Fruit fly (Drosophila melanogaster): ENCODE results near the gene Gtpx.

The Gtpx gene

dm6 chr3L:3346294-3346693 is 20.2 kb downstream of the Gtpx start (continued):
- TF ChIP-seq CG6683 (GFP tag; optimal IDR thresholded peaks at IDR 0.05) = no peak
- TF ChIP-seq dimm (GFP tag; IDR thresholded peaks at IDR 0.05) = no peak
- no peak for TF ChIP-seq CG12942 (GFP tag; optimal IDR thresholded peaks at IDR 0.05)
- TF ChIP-seq so (GFP tag; IDR thresholded peaks at IDR 0.05) = no peak
- TF ChIP-seq zfh1 (GFP tag; IDR thresholded peaks at IDR 0.05) = no peak
- no peak for TF ChIP-seq caup (GFP tag; optimal IDR thresholded peaks at IDR 0.05; ENCODE audit: severe bottlenecking)
- TF ChIP-seq CG7786 (GFP tag; optimal IDR thresholded peaks at IDR 0.05) = no peak
- TF ChIP-seq abd-A (tag; optimal IDR thresholded peaks at IDR 0.05) = no peak
- no peak for TF ChIP-seq zen (tag; optimal IDR thresholded peaks at IDR 0.05)
- no peak for TF ChIP-seq lbe (GFP tag; optimal IDR thresholded peaks at IDR 0.05)
- TF ChIP-seq row (GFP tag; IDR thresholded peaks at IDR 0.05) = no peak
- TF ChIP-seq NC2α (GFP tag; optimal IDR thresholded peaks at IDR 0.05) = no peak
- no peak for TF ChIP-seq gfzf (GFP tag; optimal IDR thresholded peaks at IDR 0.05)
- TF ChIP-seq sisA (GFP tag; IDR thresholded peaks at IDR 0.05) = no peak
- no peak for TF ChIP-seq cas (GFP tag; IDR thresholded peaks at IDR 0.05)
- no peak for TF ChIP-seq CG10565 (GFP tag; optimal IDR thresholded peaks at IDR 0.05)
- TF ChIP-seq Atf6 (GFP tag; IDR thresholded peaks at IDR 0.05) = 0 out of 2 replicates have a peak, but pooled peaks have one; percentile 12
- TF ChIP-seq Ravus (GFP tag; IDR thresholded peaks at IDR 0.05) = no peak
- TF ChIP-seq lola (GFP tag; optimal IDR thresholded peaks at IDR 0.05) = no peak
- no peak for TF ChIP-seq sim (GFP tag; IDR thresholded peaks at IDR 0.05)
- TF ChIP-seq ftz-f1 (GFP tag; optimal IDR thresholded peaks at IDR 0.05) = no peak
- TF ChIP-seq NK7.1 (GFP tag; optimal IDR thresholded peaks at IDR 0.05) = no peak
- peak; percentile 13 for TF ChIP-seq CG3281 (GFP tag; optimal IDR thresholded peaks at IDR 0.05)
- no peak for TF ChIP-seq NFAT (GFP tag; IDR thresholded peaks at IDR 0.05)
- TF ChIP-seq Mad (GFP tag; optimal IDR thresholded peaks at IDR 0.05) = no peak
- no peak for TF ChIP-seq Rx (GFP tag; IDR thresholded peaks at IDR 0.05)
- no peak for TF ChIP-seq CG14014 (GFP tag; IDR thresholded peaks at IDR 0.05)
- peak; percentile 17 for TF ChIP-seq CG13894 (tag; optimal IDR thresholded peaks at IDR 0.05)
- TF ChIP-seq CG34376 (GFP tag; optimal IDR thresholded peaks at IDR 0.05) = peak; percentile 21
- TF ChIP-seq prd (optimal IDR thresholded peaks at IDR 0.05) = no peak
- TF ChIP-seq prd (GFP tag; IDR thresholded peaks at IDR 0.05) = no peak
- no peak for TF ChIP-seq Ets97D (GFP tag; optimal IDR thresholded peaks at IDR 0.05)
- no peak for TF ChIP-seq CG12071 (GFP tag; optimal IDR thresholded peaks at IDR 0.05)
- TF ChIP-seq Dll (GFP tag; IDR thresholded peaks at IDR 0.05; ENCODE audit: partially characterized antibody) = no peak
- TF ChIP-seq esg (GFP tag; conservative IDR thresholded peaks at IDR 0.05) = no peak
- TF ChIP-seq Med (GFP tag) = peak; percentile 50
- TF ChIP-seq unc-4 (GFP tag; IDR thresholded peaks at IDR 0.05; ENCODE audit: partially characterized antibody) = no peak
- TF ChIP-seq cwo (GFP tag; optimal IDR thresholded peaks at IDR 0.05) = peak; percentile 59
- TF ChIP-seq h (optimal IDR thresholded peaks at IDR 0.05) = no peak
- TF ChIP-seq fd96Cb (tag; optimal IDR thresholded peaks at IDR 0.05) = no peak
- no peak for TF ChIP-seq HLH4C (GFP tag; IDR thresholded peaks at IDR 0.05; ENCODE audit: partially characterized antibody)
- TF ChIP-seq kay (GFP tag; optimal IDR thresholded peaks at IDR 0.05) = no peak
- no peak for TF ChIP-seq exex (tag; optimal IDR thresholded peaks at IDR 0.05)
- TF ChIP-seq bowl (GFP tag; IDR thresholded peaks at IDR 0.05) = no peak
- peak; percentile 43 for TF ChIP-seq CG12769 (tag; optimal IDR thresholded peaks at IDR 0.05)
- TF ChIP-seq CG10654 (GFP tag; optimal IDR thresholded peaks at IDR 0.05) = no peak
- no peak for TF ChIP-seq bbx (GFP tag; IDR thresholded peaks at IDR 0.05; ENCODE audit: partially characterized antibody)
- no peak for TF ChIP-seq CG8290 (GFP tag; optimal IDR thresholded peaks at IDR 0.05)
- TF ChIP-seq CG8290 (tag; optimal IDR thresholded peaks at IDR 0.05) = no peak
- no peak for TF ChIP-seq pzg (GFP tag; optimal IDR thresholded peaks at IDR 0.05)
- no peak for TF ChIP-seq dati (GFP tag; IDR thresholded peaks at IDR 0.05)
